Fruit fly (Drosophila melanogaster) whole organism, pupa: ENCODE measurements around the gene Pp2A-29B.

ENCODE experiments used
- CG10348 ChIP-seq: fragments of 200-800 bp; sonication (Bioruptor generic); IDR thresholded peaks from 2 replicates; pipeline ENCODE4 v1.3.6; 2022; ENCODE audit warnings: missing biosample characterization, missing genetic modification characterization
- CG13204 ChIP-seq: fragments of 200-800 bp; sonication (Bioruptor generic); optimal IDR thresholded peaks from 2 replicates; lab custom pipeline; 2018; ENCODE audit warnings: missing biosample characterization, mild to moderate bottlenecking, missing genetic modification characterization, moderate library complexity
- CG14655 ChIP-seq: fragments of 200-800 bp; sonication (Bioruptor generic); optimal IDR thresholded peaks from 3 replicates; lab custom pipeline; 2017; ENCODE audit warnings: mild to moderate bottlenecking, missing biosample characterization, missing genetic modification reagents, missing genetic modification characterization
- CG15710 ChIP-seq: fragments of 200-800 bp; sonication (Bioruptor generic); optimal IDR thresholded peaks from 2 replicates; lab custom pipeline; 2018; ENCODE audit warnings: missing biosample characterization, mild to moderate bottlenecking, missing genetic modification characterization, moderate library complexity
- CG32121 ChIP-seq: fragments of 200-800 bp; sonication (Bioruptor generic); IDR thresholded peaks from 2 replicates; pipeline ENCODE4 v1.3.6; 2022; ENCODE audit warnings: missing biosample characterization, missing genetic modification characterization
- CG4496 ChIP-seq: fragments of 200-800 bp; sonication (Bioruptor generic); IDR thresholded peaks from 3 replicates; pipeline ENCODE4 v1.3.6; 2022; ENCODE audit warnings: missing biosample characterization, missing genetic modification characterization
- CG8159 ChIP-seq: fragments of 200-800 bp; sonication (Bioruptor generic); optimal IDR thresholded peaks from 3 replicates; lab custom pipeline; 2018; ENCODE audit warnings: missing biosample characterization, mild to moderate bottlenecking, missing genetic modification characterization, moderate library complexity
- CG8301 ChIP-seq: fragments of 200-800 bp; sonication (Bioruptor generic); optimal IDR thresholded peaks from 2 replicates; lab custom pipeline; 2018; ENCODE audit warnings: missing biosample characterization, mild to moderate bottlenecking, missing genetic modification characterization
- EcR ChIP-seq: fragments of 200-800 bp; sonication (Bioruptor generic); optimal IDR thresholded peaks from 3 replicates; lab custom pipeline; 2019; ENCODE audit warnings: missing biosample characterization, missing genetic modification characterization, mild to moderate bottlenecking, moderate library complexity, missing genetic modification reagents
- Ets98B ChIP-seq: fragments of 200-800 bp; sonication (Bioruptor generic); IDR thresholded peaks from 2 replicates; pipeline ENCODE4 v1.3.6; 2022; ENCODE audit warnings: missing biosample characterization, missing genetic modification characterization
- Pif1A ChIP-seq: fragments of 200-800 bp; sonication (Bioruptor generic); optimal IDR thresholded peaks from 3 replicates; lab custom pipeline; 2016; ENCODE audit warnings: missing biosample characterization, missing genetic modification characterization
- Pif1B ChIP-seq: fragments of 200-800 bp; sonication (Bioruptor generic); optimal IDR thresholded peaks from 3 replicates; lab custom pipeline; 2016; ENCODE audit warnings: missing biosample characterization, missing genetic modification characterization

- no peak for TF ChIP-seq Ets98B
- no peak for TF ChIP-seq Pif1B (GFP tag; lab: Kevin White, UChicago)
- no peak for TF ChIP-seq CG15710 (tag; lab: Kevin White, UChicago)
- no peak for TF ChIP-seq EcR (GFP tag; lab: Kevin White, UChicago)
- no peak for TF ChIP-seq CG10348 (GFP tag; lab: Robert Waterston, UW)
- TF ChIP-seq CG13204, result no peak
- TF ChIP-seq Pif1A (GFP tag; lab: Kevin White, UChicago), result no peak
- no peak for TF ChIP-seq CG14655 (GFP tag; lab: Kevin White, UChicago)
- no peak for TF ChIP-seq CG4496 (GFP tag; lab: Robert Waterston, UW)
- no peak for TF ChIP-seq CG32121 (GFP tag; lab: Robert Waterston, UW)
- TF ChIP-seq CG8159, result no peak
- no peak for TF ChIP-seq CG8301 (tag; lab: Kevin White, UChicago)
Observed at dm6 chr2L:8327783-8328327, 38.0 kb upstream of the Pp2A-29B start.
